Fruit fly (Drosophila melanogaster) Kc167 (cell line): ENCODE results near the gene CG14440.

Source experiments
- Myc ChIP-seq: fragments of >200 bp; optimal IDR thresholded peaks from 2 replicates; lab custom pipeline; 2017; ENCODE audit warnings: missing external identifiers
- Sin3A ChIP-seq: fragments of >200 bp; optimal IDR thresholded peaks from 2 replicates; lab custom pipeline; 2018; ENCODE audit warnings: missing external identifiers
- h ChIP-seq: fragments of >200 bp; optimal IDR thresholded peaks from 3 replicates; lab custom pipeline; 2018; ENCODE audit warnings: missing external identifiers
- insv ChIP-seq: fragments of >200 bp; optimal IDR thresholded peaks from 3 replicates; lab custom pipeline; 2018; ENCODE audit warnings: missing external identifiers
- psq ChIP-seq: fragments of >200 bp; optimal IDR thresholded peaks from 2 replicates; lab custom pipeline; 2017; ENCODE audit warnings: missing external identifiers
- ttk ChIP-seq: sonication (Bioruptor generic); optimal IDR thresholded peaks from 2 replicates; lab custom pipeline; 2017; ENCODE audit warnings: missing external identifiers

The CG14440 gene

DNA sequence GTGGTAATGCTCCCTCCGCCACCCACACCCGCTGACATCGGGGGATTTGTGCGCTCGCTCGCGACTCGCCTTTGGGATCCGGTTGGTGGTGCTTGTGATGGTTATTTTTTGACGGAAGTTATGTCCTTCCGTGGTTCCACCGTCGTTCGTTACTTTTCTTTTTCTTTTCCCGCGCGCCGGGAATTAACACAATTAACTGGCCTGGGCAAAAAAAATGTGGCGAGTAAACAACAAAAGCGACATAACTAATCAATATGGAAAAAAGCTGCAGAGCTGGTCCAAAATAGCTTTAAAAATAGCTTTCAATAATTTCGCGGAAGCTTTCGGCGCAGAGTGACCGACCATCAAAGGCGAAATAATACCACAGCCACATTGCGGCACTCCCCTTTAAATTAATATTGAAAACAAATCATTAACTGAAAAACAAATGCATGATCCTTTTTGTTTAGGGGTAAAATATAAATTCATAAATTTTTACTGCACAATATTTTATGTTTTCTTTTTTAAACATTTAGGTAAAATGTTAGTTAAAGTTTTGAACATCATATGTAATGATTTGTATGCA, at the start of gene CG14440:
Gene CG14440, minus strand, starts transcription at position 320 of the 565 bp plus-strand sequence.
- no peak for TF ChIP-seq ttk
- TF ChIP-seq insv (lab: Kevin White, UChicago): no peak
- TF ChIP-seq h (lab: Kevin White, UChicago): no peak
- no peak for TF ChIP-seq psq (lab: Kevin White, UChicago)
- no peak for TF ChIP-seq Myc (lab: Kevin White, UChicago)
- no peak for TF ChIP-seq Sin3A

DNA sequence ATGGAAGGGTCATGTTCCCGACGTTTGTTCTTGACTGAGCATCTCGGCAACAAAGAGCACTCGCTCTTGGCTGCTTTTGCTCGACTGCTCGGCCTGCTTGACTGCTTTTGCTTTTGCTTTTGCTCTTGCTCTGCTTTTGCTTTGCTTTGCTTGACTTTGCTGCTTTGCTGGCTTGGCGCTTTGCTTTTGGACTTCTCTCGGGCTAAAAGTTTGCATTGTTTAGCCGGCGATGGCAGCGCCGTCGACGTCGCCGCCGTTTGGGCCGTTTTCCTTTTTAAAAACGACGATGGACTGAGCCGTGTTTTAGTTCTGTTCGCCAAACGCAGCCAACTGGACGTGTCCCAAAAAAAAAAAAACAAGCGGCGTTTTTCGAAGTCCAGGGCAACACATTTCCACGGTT, 48.9 kb upstream of the CG14440 start, which contains the start of gene CG14439:
Gene CG14439, plus strand, starts transcription at position 301 of the 400 bp plus-strand sequence.
- TF ChIP-seq Myc (lab: Kevin White, UChicago) (no peak), insv (lab: Kevin White, UChicago) (no peak), h (lab: Kevin White, UChicago) (no peak), psq (lab: Kevin White, UChicago) (no peak)

- TF ChIP-seq insv (lab: Kevin White, UChicago) (no peak), psq (lab: Kevin White, UChicago) (no peak), ttk (no peak), Sin3A (no peak), h (lab: Kevin White, UChicago) (no peak), Myc (lab: Kevin White, UChicago) (no peak)
Observed at dm6 chrX:6746221-6746620, 47.9 kb upstream of the CG14440 start.

- no peak for TF ChIP-seq psq (lab: Kevin White, UChicago)
Observed at dm6 chrX:6745547-6745946, 47.2 kb upstream of the CG14440 start.

dm6 chrX:6744088-6744487, 45.7 kb upstream of the CG14440 start, which contains the start of gene RpL17:
Gene RpL17 (minus strand): TSS chrX:6744238.
- TF ChIP-seq psq (lab: Kevin White, UChicago) (no peak), ttk (no peak)

- TF ChIP-seq ttk (no peak), Myc (lab: Kevin White, UChicago) (no peak), h (lab: Kevin White, UChicago) (no peak), insv (lab: Kevin White, UChicago) (no peak), Sin3A (no peak), psq (lab: Kevin White, UChicago) (no peak)
Observed at dm6 chrX:6743192-6743591, 44.8 kb upstream of the CG14440 start.

DNA sequence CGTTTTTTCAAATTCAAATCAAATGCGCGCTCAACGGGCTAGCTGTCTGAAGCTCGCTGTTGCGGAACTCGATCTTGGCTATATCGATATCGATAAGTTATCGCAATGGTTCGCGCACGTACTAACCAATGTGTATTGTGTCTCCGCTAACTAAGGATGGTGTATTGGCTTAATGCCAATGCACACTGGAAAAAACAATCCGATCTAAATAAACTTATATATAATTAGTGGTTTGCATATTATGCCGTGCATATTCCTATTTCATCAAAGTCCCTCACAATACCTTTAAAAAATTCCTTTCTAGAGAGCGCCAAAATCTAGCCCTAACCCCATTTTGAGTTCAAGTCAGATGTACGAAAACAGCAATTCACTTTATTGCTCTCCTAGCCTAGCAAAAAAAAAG, 42.8 kb upstream of the CG14440 start:
- TF ChIP-seq insv (lab: Kevin White, UChicago): no peak
- no peak for TF ChIP-seq ttk
- no peak for TF ChIP-seq Myc (lab: Kevin White, UChicago)
- TF ChIP-seq h (lab: Kevin White, UChicago): no peak
- TF ChIP-seq psq (lab: Kevin White, UChicago): no peak
- no peak for TF ChIP-seq Sin3A

dm6 chrX:6739936-6740668, 41.7 kb upstream of the CG14440 start, which contains the start of gene CG3168:
Gene CG3168 (minus strand): TSS chrX:6739986.
- no peak for TF ChIP-seq psq (lab: Kevin White, UChicago)
- TF ChIP-seq insv (lab: Kevin White, UChicago): no peak
- no peak for TF ChIP-seq ttk
- no peak for TF ChIP-seq Sin3A
- TF ChIP-seq h (lab: Kevin White, UChicago): no peak
- TF ChIP-seq Myc (lab: Kevin White, UChicago): no peak

dm6 chrX:6733291-6734042, 35.1 kb upstream of the CG14440 start:
- TF ChIP-seq Myc (lab: Kevin White, UChicago) (no peak), insv (lab: Kevin White, UChicago) (no peak), Sin3A (no peak), psq (lab: Kevin White, UChicago) (no peak), ttk (no peak), h (lab: Kevin White, UChicago) (no peak)

DNA sequence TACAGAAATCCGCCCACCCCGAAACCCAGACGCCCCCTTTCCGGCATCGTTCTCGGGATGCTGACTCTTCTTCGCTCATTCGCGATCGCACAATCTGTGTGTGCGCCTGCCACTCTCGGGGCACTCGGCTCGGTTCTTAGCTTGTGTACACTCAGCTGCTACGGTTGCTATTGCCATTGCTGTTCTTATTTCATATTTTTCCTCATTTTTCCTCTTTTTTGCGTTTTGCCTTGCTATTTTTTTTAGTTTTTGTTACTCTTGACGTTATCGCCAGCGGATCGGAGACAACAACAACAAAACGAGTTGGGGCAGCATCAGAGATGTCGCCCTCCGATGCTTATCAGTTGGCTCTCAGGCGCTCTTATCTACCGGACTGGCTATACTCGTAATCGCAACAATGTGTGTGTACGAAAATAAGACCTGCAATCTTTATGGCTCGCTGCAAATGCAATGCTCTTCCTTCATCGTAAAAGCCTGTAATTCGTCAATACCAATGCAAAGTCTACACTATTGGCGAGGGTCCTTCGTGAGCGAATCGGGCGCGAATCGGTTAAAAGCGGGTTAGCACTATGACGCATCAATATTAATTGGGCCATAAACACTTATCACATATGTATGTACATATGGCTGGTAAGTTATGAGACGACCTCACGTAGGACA, 32.4 kb upstream of the CG14440 start:
- TF ChIP-seq Sin3A (no peak), ttk (no peak), h (lab: Kevin White, UChicago) (no peak), Myc (lab: Kevin White, UChicago) (no peak), insv (lab: Kevin White, UChicago) (no peak), psq (lab: Kevin White, UChicago) (no peak)

DNA sequence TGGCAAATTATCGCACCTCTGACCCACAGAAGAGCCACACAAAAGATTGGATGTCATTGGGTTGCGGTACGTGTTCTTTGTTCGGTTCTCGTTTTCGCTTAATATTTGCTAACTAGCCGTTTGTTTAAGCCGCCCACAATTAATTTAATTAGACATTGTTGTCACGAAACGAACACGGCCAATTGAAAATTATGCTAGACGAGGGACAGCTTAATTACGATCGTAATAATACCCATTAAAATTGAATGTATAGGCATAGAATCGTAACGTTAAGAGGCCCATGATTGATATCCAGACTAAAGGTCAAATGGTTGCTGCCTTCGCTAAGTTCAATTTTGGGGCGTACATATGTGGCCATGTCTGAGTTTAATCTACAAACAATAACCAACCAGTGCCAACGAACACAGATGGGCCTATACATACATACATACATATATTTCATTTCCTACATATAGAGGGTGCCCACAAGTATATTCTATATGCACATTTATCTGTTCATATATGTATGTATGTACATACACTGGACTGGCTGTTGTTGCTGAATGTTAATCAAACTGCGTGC, 30.3 kb upstream of the CG14440 start:
- TF ChIP-seq ttk (no peak), insv (lab: Kevin White, UChicago) (no peak), Sin3A (no peak), psq (lab: Kevin White, UChicago) (no peak), Myc (lab: Kevin White, UChicago) (no peak), h (lab: Kevin White, UChicago) (no peak)
